Worm (Caenorhabditis elegans): Measurements from ENCODE around the gene W03A5.2.

DNA sequence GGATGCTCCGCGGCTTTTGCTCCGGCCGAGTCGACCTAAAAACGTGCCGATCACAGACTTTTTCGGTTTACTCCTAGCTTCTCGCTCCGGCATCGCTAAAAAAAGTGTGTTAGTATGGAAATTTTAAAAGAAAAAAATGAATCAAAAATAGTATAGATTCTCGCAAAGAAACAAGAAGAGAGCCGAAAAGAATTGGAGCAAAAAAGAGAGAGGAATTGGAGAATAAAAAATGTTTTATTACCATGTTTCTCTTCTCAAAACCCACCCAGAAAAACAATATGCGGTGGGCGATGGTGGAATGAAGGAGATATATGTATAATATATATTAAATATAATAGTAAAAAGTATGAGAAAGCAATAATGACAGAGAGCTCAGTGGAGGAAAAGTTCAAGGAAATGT is 34.7 kb downstream of the W03A5.2 start, which contains the start of gene W03A5.6:
- TF ChIP-seq ztf-29 (GFP tag; IDR thresholded peaks at IDR 0.05) (no peak), ztf-23 (GFP tag; IDR thresholded peaks at IDR 0.05) (no peak), cog-1 (tag; optimal IDR thresholded peaks at IDR 0.05) (no peak), med-1 (GFP tag; optimal IDR thresholded peaks at IDR 0.05; ENCODE audit: insufficient read depth) (no peak), klf-2 (GFP tag; conservative IDR thresholded peaks at IDR 0.05) (no peak), ref-1 (GFP tag; conservative IDR thresholded peaks at IDR 0.05) (no peak), flt-1 (GFP tag; IDR thresholded peaks at IDR 0.05) (no peak)

All from whole organism, midembryonic.